Fruit fly (Drosophila melanogaster) whole organism, embryonic: ENCODE measurements around the gene GramD1B.
A peak's percentile ranks its signal among the peaks of the same experiment; 100 is the strongest.

Experiments
- ATbp ChIP-seq: fragments of 200-800 bp; sonication (Bioruptor generic); optimal IDR thresholded peaks from 2 replicates; lab custom pipeline; 2017; ENCODE audit warnings: missing biosample characterization, mild to moderate bottlenecking, missing genetic modification characterization, missing genetic modification reagents
- CG10209 ChIP-seq: fragments of 200-800 bp; sonication (Bioruptor generic); optimal IDR thresholded peaks from 3 replicates; lab custom pipeline; 2017; ENCODE audit warnings: missing biosample characterization, mild to moderate bottlenecking, missing genetic modification characterization, missing genetic modification reagents
- CG12391 ChIP-seq: fragments of 200-800 bp; sonication (Bioruptor generic); optimal IDR thresholded peaks from 3 replicates; lab custom pipeline; 2018; ENCODE audit warnings: missing biosample characterization, mild to moderate bottlenecking, missing genetic modification characterization, moderate library complexity
- CG15269 ChIP-seq: fragments of 200-800 bp; sonication (Bioruptor generic); optimal IDR thresholded peaks from 2 replicates; lab custom pipeline; 2018; ENCODE audit warnings: missing biosample characterization, mild to moderate bottlenecking, missing genetic modification characterization, moderate library complexity
- CG1792 ChIP-seq: fragments of 200-800 bp; sonication (Bioruptor generic); optimal IDR thresholded peaks from 2 replicates; lab custom pipeline; 2016; ENCODE audit warnings: missing biosample characterization, missing genetic modification characterization
- CG18619 ChIP-seq: fragments of 200-800 bp; sonication (Bioruptor generic); optimal IDR thresholded peaks from 3 replicates; lab custom pipeline; 2017; ENCODE audit warnings: missing biosample characterization, mild to moderate bottlenecking, missing genetic modification characterization
- CG2120 ChIP-seq: fragments of 200-800 bp; sonication (Bioruptor generic); optimal IDR thresholded peaks from 3 replicates; lab custom pipeline; 2016; ENCODE audit warnings: missing biosample characterization, missing genetic modification characterization
- CG31441 ChIP-seq: fragments of 200-800 bp; sonication (Bioruptor generic); IDR thresholded peaks from 2 replicates; pipeline ENCODE4 v1.3.6; 2022; ENCODE audit warnings: missing biosample characterization, missing genetic modification characterization
- CG32767 ChIP-seq: fragments of 200-800 bp; sonication (Bioruptor generic); IDR thresholded peaks from 2 replicates; pipeline ENCODE4 v1.3.6; 2022; ENCODE audit warnings: missing biosample characterization, missing genetic modification characterization
- CG34376 ChIP-seq: fragments of 200-800 bp; sonication (Bioruptor generic); optimal IDR thresholded peaks from 2 replicates; lab custom pipeline; 2018; ENCODE audit warnings: missing biosample characterization, mild to moderate bottlenecking, missing genetic modification characterization
- CG4820 ChIP-seq: fragments of 200-800 bp; sonication (Bioruptor generic); optimal IDR thresholded peaks from 3 replicates; lab custom pipeline; 2016; ENCODE audit warnings: missing biosample characterization, missing genetic modification characterization
- CG6689 ChIP-seq: fragments of 200-800 bp; sonication (Bioruptor generic); IDR thresholded peaks from 2 replicates; pipeline ENCODE4 v1.3.6; 2022; ENCODE audit warnings: missing biosample characterization, missing genetic modification characterization
- CG7271 ChIP-seq: fragments of 200-800 bp; sonication (Bioruptor generic); optimal IDR thresholded peaks from 2 replicates; lab custom pipeline; 2018; ENCODE audit warnings: missing biosample characterization, mild to moderate bottlenecking, missing genetic modification characterization, moderate library complexity
- CG7987 ChIP-seq: fragments of 200-800 bp; sonication (Bioruptor generic); optimal IDR thresholded peaks from 2 replicates; lab custom pipeline; 2018; ENCODE audit warnings: missing biosample characterization, mild to moderate bottlenecking, missing genetic modification characterization, moderate library complexity
- CG9876 ChIP-seq: fragments of 200-800 bp; sonication (Bioruptor generic); optimal IDR thresholded peaks from 2 replicates; lab custom pipeline; 2016; ENCODE audit warnings: missing biosample characterization, missing genetic modification characterization
- CoRest ChIP-seq: fragments of 200-800 bp; sonication (Bioruptor generic); optimal IDR thresholded peaks from 3 replicates; lab custom pipeline; 2018; ENCODE audit warnings: missing biosample characterization, mild to moderate bottlenecking, missing genetic modification characterization, moderate library complexity
- Dad ChIP-seq: fragments of 200-800 bp; sonication (Bioruptor generic); optimal IDR thresholded peaks from 3 replicates; lab custom pipeline; 2016; ENCODE audit warnings: missing biosample characterization, missing genetic modification characterization
- E2f2 ChIP-seq: fragments of 200-800 bp; sonication (Bioruptor generic); IDR thresholded peaks from 2 replicates; pipeline ENCODE4 v1.3.6; 2022; ENCODE audit warnings: missing biosample characterization, missing genetic modification characterization
- Fer3 ChIP-seq: fragments of 200-800 bp; sonication (Bioruptor generic); optimal IDR thresholded peaks from 2 replicates; lab custom pipeline; 2018; ENCODE audit warnings: missing biosample characterization, mild to moderate bottlenecking, missing genetic modification characterization, moderate library complexity
- HLH54F ChIP-seq: fragments of 200-800 bp; sonication (Bioruptor generic); optimal IDR thresholded peaks from 3 replicates; lab custom pipeline; 2016; ENCODE audit warnings: missing biosample characterization, missing genetic modification characterization
- Hmr ChIP-seq: fragments of 200-800 bp; sonication (Bioruptor generic); optimal IDR thresholded peaks from 3 replicates; lab custom pipeline; 2017; ENCODE audit warnings: mild to moderate bottlenecking, missing biosample characterization, missing genetic modification reagents, missing genetic modification characterization
- Hr78 ChIP-seq, 2 experiments: fragments of 200-800 bp in 1 of 2; fragments of >200 bp in 1 of 2; sonication (Bioruptor generic) in 1 of 2; optimal IDR thresholded peaks; 2 replicates each; lab custom pipeline; 2017 to 2019; ENCODE audit warnings: missing biosample characterization in 2 of 2, missing genetic modification characterization in 2 of 2, mild to moderate bottlenecking in 1 of 2, moderate library complexity in 1 of 2
- Med ChIP-seq: fragments of 200-800 bp; sonication (Bioruptor generic); peaks from one replicate; lab custom pipeline; 2016; ENCODE audit warnings: missing biosample characterization, missing genetic modification characterization, mild to moderate bottlenecking, inconsistent platforms, moderate library complexity
- Opbp ChIP-seq: fragments of 200-800 bp; sonication (Bioruptor generic); IDR thresholded peaks from 3 replicates; pipeline ENCODE4 v1.3.6; 2022; ENCODE audit warnings: missing biosample characterization, missing genetic modification characterization; ENCODE audit not compliant: partially characterized antibody
- Optix ChIP-seq: fragments of 200-800 bp; sonication (Bioruptor generic); IDR thresholded peaks from 3 replicates; pipeline ENCODE4 v1.3.6; 2022; ENCODE audit warnings: missing biosample characterization, missing genetic modification characterization
- Sox102F ChIP-seq: fragments of 200-800 bp; sonication (Bioruptor generic); optimal IDR thresholded peaks from 2 replicates; lab custom pipeline; 2018; ENCODE audit warnings: missing biosample characterization, mild to moderate bottlenecking, missing genetic modification characterization, moderate library complexity
- TFAM ChIP-seq: fragments of 200-800 bp; sonication (Bioruptor generic); optimal IDR thresholded peaks from 2 replicates; lab custom pipeline; 2017; ENCODE audit warnings: missing biosample characterization, missing genetic modification characterization, inconsistent platforms
- aop ChIP-seq: fragments of 200-800 bp; sonication (Bioruptor generic); IDR thresholded peaks from 2 replicates; pipeline ENCODE4 v1.3.6; 2022; ENCODE audit warnings: missing biosample characterization, missing genetic modification characterization
- ase ChIP-seq: fragments of 200-800 bp; sonication (Bioruptor generic); IDR thresholded peaks from 3 replicates; pipeline ENCODE4 v1.3.6; 2022; ENCODE audit warnings: missing biosample characterization, missing genetic modification characterization
- eve ChIP-seq, 2 experiments: fragments of >200 bp; optimal IDR thresholded peaks; 2 replicates each; lab custom pipeline; 2017; ENCODE audit warnings: missing biosample characterization in 2 of 2, missing genetic modification characterization in 2 of 2
- ewg ChIP-seq: fragments of 200-800 bp; sonication (Bioruptor generic); optimal IDR thresholded peaks from 3 replicates; lab custom pipeline; 2017; ENCODE audit warnings: mild to moderate bottlenecking, missing biosample characterization, missing genetic modification reagents, missing genetic modification characterization
- ftz-f1 ChIP-seq: fragments of 200-800 bp; sonication (Bioruptor generic); optimal IDR thresholded peaks from 2 replicates; lab custom pipeline; 2016; ENCODE audit warnings: missing biosample characterization, missing genetic modification characterization
- gcm2 ChIP-seq: fragments of 200-800 bp; sonication (Bioruptor generic); optimal IDR thresholded peaks from 2 replicates; lab custom pipeline; 2016; ENCODE audit warnings: missing biosample characterization, missing genetic modification characterization
- gro ChIP-seq: fragments of 200-800 bp; sonication (Bioruptor generic); optimal IDR thresholded peaks from 2 replicates; lab custom pipeline; 2016; ENCODE audit warnings: missing biosample characterization, missing genetic modification characterization
- klu ChIP-seq: fragments of 200-800 bp; sonication (Bioruptor generic); IDR thresholded peaks from 2 replicates; pipeline ENCODE4 v1.3.6; 2022; ENCODE audit warnings: missing biosample characterization, missing genetic modification characterization
- lab ChIP-seq: fragments of 200-800 bp; sonication (Bioruptor generic); optimal IDR thresholded peaks from 3 replicates; lab custom pipeline; 2017; ENCODE audit warnings: missing biosample characterization, missing genetic modification characterization, mild to moderate bottlenecking, moderate library complexity, missing genetic modification reagents
- lbe ChIP-seq: fragments of 200-800 bp; sonication (Bioruptor generic); optimal IDR thresholded peaks from 2 replicates; lab custom pipeline; 2016; ENCODE audit warnings: missing biosample characterization, mild to moderate bottlenecking, missing genetic modification characterization
- lmd ChIP-seq: fragments of 200-800 bp; sonication (Bioruptor generic); IDR thresholded peaks from 2 replicates; pipeline ENCODE4 v1.3.6; 2022; ENCODE audit warnings: missing biosample characterization, missing genetic modification characterization
- maf-S ChIP-seq: fragments of 200-800 bp; sonication (Bioruptor generic); optimal IDR thresholded peaks from 2 replicates; lab custom pipeline; 2016; ENCODE audit warnings: missing biosample characterization, missing genetic modification characterization
- mam ChIP-seq: fragments of 200-800 bp; sonication (Bioruptor generic); optimal IDR thresholded peaks from 3 replicates; lab custom pipeline; 2016; ENCODE audit warnings: missing biosample characterization, missing genetic modification characterization
- phol ChIP-seq: fragments of 200-800 bp; sonication (Bioruptor generic); optimal IDR thresholded peaks from 3 replicates; lab custom pipeline; 2018; ENCODE audit warnings: missing biosample characterization, mild to moderate bottlenecking, missing genetic modification characterization, moderate library complexity
- pum ChIP-seq: fragments of 200-800 bp; sonication (Bioruptor generic); optimal IDR thresholded peaks from 2 replicates; lab custom pipeline; 2016; ENCODE audit warnings: missing biosample characterization, missing genetic modification characterization
- schlank ChIP-seq: fragments of 200-800 bp; sonication (Bioruptor generic); optimal IDR thresholded peaks from 2 replicates; lab custom pipeline; 2018; ENCODE audit warnings: missing biosample characterization, mild to moderate bottlenecking, missing genetic modification characterization
- so ChIP-seq: fragments of 200-800 bp; sonication (Bioruptor generic); IDR thresholded peaks from 3 replicates; pipeline ENCODE4 v1.3.6; 2022; ENCODE audit warnings: missing biosample characterization, missing genetic modification characterization
- sqz ChIP-seq: fragments of 200-800 bp; sonication (Bioruptor generic); optimal IDR thresholded peaks from 3 replicates; lab custom pipeline; 2018; ENCODE audit warnings: missing biosample characterization, mild to moderate bottlenecking, missing genetic modification characterization
- sr ChIP-seq: fragments of 200-800 bp; sonication (Bioruptor generic); IDR thresholded peaks from 3 replicates; pipeline ENCODE4 v1.3.6; 2022; ENCODE audit warnings: missing biosample characterization, missing genetic modification characterization
- ssp ChIP-seq: fragments of 200-800 bp; sonication (Bioruptor generic); IDR thresholded peaks from 2 replicates; pipeline ENCODE4 v1.3.6; 2022; ENCODE audit warnings: missing biosample characterization, missing genetic modification characterization
- sug ChIP-seq: fragments of 200-800 bp; optimal IDR thresholded peaks from 2 replicates; lab custom pipeline; 2019; ENCODE audit warnings: missing biosample characterization, mild to moderate bottlenecking, missing genetic modification characterization, moderate library complexity
- tll ChIP-seq, 2 experiments: fragments of 200-800 bp in 1 of 2; fragments of >200 bp in 1 of 2; sonication (Bioruptor generic) in 1 of 2; optimal IDR thresholded peaks; 2 replicates each; lab custom pipeline; 2017 to 2019; ENCODE audit warnings: missing biosample characterization in 2 of 2, missing genetic modification characterization in 2 of 2, mild to moderate bottlenecking in 1 of 2, moderate library complexity in 1 of 2
- ttk ChIP-seq: fragments of 200-800 bp; sonication (Bioruptor generic); IDR thresholded peaks from 2 replicates; pipeline ENCODE4 v2.1.2; 2022; ENCODE audit warnings: missing biosample characterization, missing genetic modification characterization

The GramD1B gene

DNA sequence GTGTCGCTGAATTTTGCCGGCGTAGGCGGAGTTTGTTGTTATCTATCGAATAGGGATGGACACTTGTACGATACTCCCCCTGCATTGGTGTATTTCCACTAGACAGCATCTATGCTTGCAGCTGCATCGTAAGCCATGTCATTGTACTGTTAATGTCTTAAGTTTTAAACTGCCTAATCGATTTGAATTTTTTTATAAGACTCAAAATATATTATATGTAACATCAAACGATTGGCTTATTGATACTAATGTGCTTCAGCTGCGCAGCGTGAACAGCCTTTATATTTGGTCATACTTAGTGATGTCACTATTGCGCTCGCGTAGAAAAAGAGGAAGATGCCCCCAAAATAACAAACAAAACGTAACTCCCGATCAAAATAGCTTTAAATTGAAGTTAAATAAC is 3.5 kb upstream of the GramD1B start, which contains the start of the genes CG9662 and Ptpa (continued):
- TF ChIP-seq schlank (tag; lab: Kevin White, UChicago) (peak; percentile 44), CG6689 (GFP tag; lab: Robert Waterston, UW) (peak; percentile 73), ssp (peak; percentile 96), mam (peak; percentile 93), CG15269 (peak; percentile 75), eve (GFP tag; optimal IDR thresholded peaks at IDR 0.05; lab: Kevin White, UChicago) (no peak), HLH54F (GFP tag; lab: Kevin White, UChicago) (peak; percentile 90), phol (tag; lab: Kevin White, UChicago) (peak; percentile 91), E2f2 (peak; percentile 67), Optix (GFP tag; lab: Robert Waterston, UW) (peak; percentile 82), sug (tag; lab: Kevin White, UChicago) (peak; percentile 78), ATbp (peak; percentile 21), Hr78 (GFP tag; optimal IDR thresholded peaks at IDR 0.05; lab: Kevin White, UChicago) (no peak), CG12391 (tag; lab: Kevin White, UChicago) (peak; percentile 89), Hmr (peak; percentile 77), tll (GFP tag; optimal IDR thresholded peaks at IDR 0.05; lab: Kevin White, UChicago) (peak in 1 of 2 experiments; percentile 81), Dad (GFP tag; lab: Kevin White, UChicago) (peak; percentile 84), so (GFP tag; lab: Robert Waterston, UW) (peak; percentile 33; the same call in 1 of the 3 replicates), CG18619 (GFP tag; lab: Kevin White, UChicago) (peak; percentile 68), lab (peak; percentile 69), CG7271 (tag; lab: Kevin White, UChicago) (peak; percentile 7), CG32767 (peak; percentile 70; the same call in 1 of the 2 replicates), pum (peak; percentile 88), ewg (GFP tag; lab: Kevin White, UChicago) (peak; percentile 88), aop (GFP tag; lab: Robert Waterston, UW) (0 out of 2 replicates have a peak, but pooled peaks have one; percentile 32), lmd (peak; percentile 88), CG2120 (peak; percentile 90), CG31441 (GFP tag; lab: Robert Waterston, UW) (peak; percentile 72; the same call in 1 of the 2 replicates), Opbp (GFP tag; lab: Robert Waterston, UW) (peak; percentile 77), CG34376 (peak; percentile 22), CG10209 (GFP tag; lab: Kevin White, UChicago) (peak; percentile 69), gcm2 (GFP tag; lab: Kevin White, UChicago) (peak; percentile 15), CG9876 (GFP tag; lab: Kevin White, UChicago) (peak; percentile 76), CG7987 (no peak), maf-S (peak; percentile 85), Sox102F (GFP tag; lab: Kevin White, UChicago) (peak; percentile 78), CG1792 (peak; percentile 76), Med (GFP tag; lab: Kevin White, UChicago) (peak; percentile 98), TFAM (GFP tag; lab: Kevin White, UChicago) (no peak), sr (GFP tag; lab: Robert Waterston, UW) (peak; percentile 59; the same call in 1 of the 3 replicates), ttk (GFP tag; lab: Robert Waterston, UW) (peak; percentile 62; the same call in 1 of the 2 replicates), ase (GFP tag; lab: Robert Waterston, UW) (peak; percentile 52; the same call in 1 of the 3 replicates), CG4820 (peak; percentile 80), CoRest (tag; lab: Kevin White, UChicago) (peak; percentile 87), klu (GFP tag; lab: Robert Waterston, UW) (peak; percentile 85), gro (GFP tag; lab: Kevin White, UChicago) (peak; percentile 78), Fer3 (peak; percentile 65), ftz-f1 (no peak), lbe (GFP tag; lab: Kevin White, UChicago) (no peak), sqz (GFP tag; lab: Kevin White, UChicago) (no peak)
